Worm (Caenorhabditis elegans): ENCODE data around the gene T02D1.4.

T02D1.4 gene

DNA sequence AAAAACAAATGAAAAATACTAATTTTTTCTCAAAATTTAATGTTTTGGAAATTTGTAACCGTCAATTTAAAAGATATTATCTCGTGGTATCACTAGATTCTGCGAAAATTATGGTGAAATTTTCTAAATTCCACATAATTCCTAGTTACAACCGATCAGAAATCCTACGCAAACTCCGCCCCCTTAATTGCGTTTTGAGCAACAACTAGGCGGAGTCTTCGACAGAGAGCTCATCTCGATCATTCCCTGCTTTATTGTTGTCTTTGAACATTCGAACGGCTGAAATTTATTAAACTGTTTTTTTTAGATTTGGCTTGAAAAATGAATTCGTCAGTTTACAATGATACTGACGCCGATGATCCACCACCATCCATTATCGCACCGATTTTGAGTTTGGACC, at the start of gene T02D1.4:
Gene T02D1.4, plus strand, starts transcription at position 301 of the 400 bp plus-strand sequence.
- no peak for TF ChIP-seq mcd-1 (GFP tag; IDR thresholded peaks at IDR 0.05)
- TF ChIP-seq hrde-1 (tag; optimal IDR thresholded peaks at IDR 0.05; ENCODE audit: borderline replicate concordance), result no peak
- TF ChIP-seq him-1 (tag; optimal IDR thresholded peaks at IDR 0.05), result no peak
- no peak for TF ChIP-seq ztf-26 (tag; optimal IDR thresholded peaks at IDR 0.05)
- TF ChIP-seq F37B4.10 (GFP tag; IDR thresholded peaks at IDR 0.05), result no peak
- no peak for TF ChIP-seq die-1 (tag; optimal IDR thresholded peaks at IDR 0.05)
- TF ChIP-seq Y95B8A.8 (GFP tag; IDR thresholded peaks at IDR 0.05), result no peak
- no peak for TF ChIP-seq rpc-1 (optimal IDR thresholded peaks at IDR 0.05)
- no peak for TF ChIP-seq rpc-1 (tag; optimal IDR thresholded peaks at IDR 0.05)
- TF ChIP-seq pbrm-1 (GFP tag; IDR thresholded peaks at IDR 0.05), result no peak
- no peak for TF ChIP-seq F55B11.4 (tag; optimal IDR thresholded peaks at IDR 0.05; ENCODE audit: borderline replicate concordance, insufficient read depth)
- no peak for TF ChIP-seq xnd-1 (tag; optimal IDR thresholded peaks at IDR 0.05)
- TF ChIP-seq mel-28 (tag; optimal IDR thresholded peaks at IDR 0.05; ENCODE audit: borderline replicate concordance), result no peak
- no peak for TF ChIP-seq ztf-18 (tag; optimal IDR thresholded peaks at IDR 0.05)
- TF ChIP-seq nhr-27 (tag; optimal IDR thresholded peaks at IDR 0.05), result no peak
- no peak for TF ChIP-seq sptf-2 (GFP tag; optimal IDR thresholded peaks at IDR 0.05)

DNA sequence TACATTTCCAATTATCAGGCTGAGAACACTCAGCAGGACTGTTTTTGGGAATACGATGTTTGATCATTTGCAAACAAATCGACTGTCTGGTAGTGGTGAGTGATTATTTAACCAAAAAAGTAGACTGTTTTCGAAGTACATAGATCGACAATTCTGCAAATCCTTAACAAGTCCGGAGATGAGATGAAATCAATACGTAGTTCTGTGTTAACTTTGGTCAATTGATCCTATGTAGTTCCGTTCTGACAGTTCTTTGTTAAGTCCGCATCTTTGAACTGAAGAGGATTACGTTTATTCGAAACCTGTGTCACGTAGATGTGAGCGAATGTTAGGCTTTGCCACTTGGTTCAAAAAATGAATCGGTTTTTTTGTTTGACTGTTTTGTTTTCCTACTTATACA, 48.0 kb upstream of the T02D1.4 start, which contains the start of gene clec-199:
Gene clec-199, plus strand, starts transcription at position 301 of the 400 bp plus-strand sequence.
- TF ChIP-seq ztf-22 (GFP tag; optimal IDR thresholded peaks at IDR 0.05) (no peak), ceh-27 (GFP tag; optimal IDR thresholded peaks at IDR 0.05) (no peak), F23B12.7 (tag; optimal IDR thresholded peaks at IDR 0.05; ENCODE audit: insufficient read depth) (no peak), nfya-2 (GFP tag; IDR thresholded peaks at IDR 0.05) (no peak), mcd-1 (GFP tag; IDR thresholded peaks at IDR 0.05) (no peak), K11D2.4 (GFP tag; IDR thresholded peaks at IDR 0.05) (no peak), akir-1 (GFP tag; optimal IDR thresholded peaks at IDR 0.05) (no peak), Y67H2A.10 (GFP tag; conservative IDR thresholded peaks at IDR 0.05) (no peak), B0336.3 (GFP tag; IDR thresholded peaks at IDR 0.05) (no peak), D2030.7 (GFP tag; IDR thresholded peaks at IDR 0.05) (no peak), nhr-120 (GFP tag; IDR thresholded peaks at IDR 0.05) (no peak), athp-1 (tag; optimal IDR thresholded peaks at IDR 0.05) (no peak), lin-40 (tag; optimal IDR thresholded peaks at IDR 0.05) (no peak), hsf-1 (GFP tag; IDR thresholded peaks at IDR 0.05) (no peak), pbrm-1 (GFP tag; IDR thresholded peaks at IDR 0.05) (no peak)

- no peak for TF ChIP-seq dpff-1 (tag; optimal IDR thresholded peaks at IDR 0.05)
- TF ChIP-seq ceh-100 (GFP tag; IDR thresholded peaks at IDR 0.05), result no peak
- no peak for TF ChIP-seq hmg-20 (GFP tag; IDR thresholded peaks at IDR 0.05)
- no peak for TF ChIP-seq unc-130 (GFP tag; optimal IDR thresholded peaks at IDR 0.05)
- no peak for TF ChIP-seq rcor-1 (GFP tag; IDR thresholded peaks at IDR 0.05)
- no peak for TF ChIP-seq pbrm-1 (GFP tag; IDR thresholded peaks at IDR 0.05)
- no peak for TF ChIP-seq F23B12.7 (tag; optimal IDR thresholded peaks at IDR 0.05; ENCODE audit: insufficient read depth)
- TF ChIP-seq lsl-1 (GFP tag; optimal IDR thresholded peaks at IDR 0.05), result no peak
- no peak for TF ChIP-seq attf-5 (GFP tag; optimal IDR thresholded peaks at IDR 0.05)
- no peak for TF ChIP-seq Y79H2A.3 (GFP tag; conservative IDR thresholded peaks at IDR 0.05)
- no peak for TF ChIP-seq egrh-3 (GFP tag; IDR thresholded peaks at IDR 0.05)
- TF ChIP-seq sea-2 (GFP tag; IDR thresholded peaks at IDR 0.05), result no peak
- no peak for TF ChIP-seq die-1 (tag; optimal IDR thresholded peaks at IDR 0.05)
- no peak for TF ChIP-seq ztf-18 (tag; optimal IDR thresholded peaks at IDR 0.05)
- no peak for TF ChIP-seq Y56A3A.18 (GFP tag; IDR thresholded peaks at IDR 0.05)
- no peak for TF ChIP-seq mxl-1 (tag; optimal IDR thresholded peaks at IDR 0.05)
- no peak for TF ChIP-seq ceh-27 (GFP tag; optimal IDR thresholded peaks at IDR 0.05)
- no peak for TF ChIP-seq ets-4 (GFP tag; optimal IDR thresholded peaks at IDR 0.05)
- no peak for TF ChIP-seq D2030.7 (GFP tag; IDR thresholded peaks at IDR 0.05)
Observed at ce11 chrIV:17361143-17361542, 38.4 kb upstream of the T02D1.4 start, which contains the start of gene clec-202. Gene clec-202 (plus strand): TSS chrIV:17361443.
